Fruit fly (Drosophila melanogaster) whole organism, embryonic: Measurements from ENCODE around the gene Tet.

ENCODE experiments used
- ATbp ChIP-seq: fragments of 200-800 bp; sonication (Bioruptor generic); optimal IDR thresholded peaks from 2 replicates; lab custom pipeline; 2017; ENCODE audit warnings: missing biosample characterization, mild to moderate bottlenecking, missing genetic modification characterization, missing genetic modification reagents
- Blimp-1 ChIP-seq: fragments of 200-800 bp; sonication (Bioruptor generic); optimal IDR thresholded peaks from 3 replicates; lab custom pipeline; 2018; ENCODE audit warnings: missing biosample characterization, missing genetic modification characterization, mild to moderate bottlenecking, moderate library complexity, missing genetic modification reagents
- CG10147 ChIP-seq: fragments of 200-800 bp; sonication (Bioruptor generic); optimal IDR thresholded peaks from 2 replicates; lab custom pipeline; 2019; ENCODE audit warnings: missing biosample characterization, mild to moderate bottlenecking, missing genetic modification characterization, moderate library complexity
- CG10462 ChIP-seq: fragments of 200-800 bp; sonication (Bioruptor generic); optimal IDR thresholded peaks from 2 replicates; lab custom pipeline; 2016; ENCODE audit warnings: missing biosample characterization, missing genetic modification characterization
- CG11093 ChIP-seq: fragments of 200-800 bp; sonication (Bioruptor generic); IDR thresholded peaks from 3 replicates; pipeline ENCODE4 v1.3.6; 2022; ENCODE audit warnings: missing biosample characterization, missing genetic modification characterization
- CG13296 ChIP-seq: fragments of 200-800 bp; sonication (Bioruptor generic); optimal IDR thresholded peaks from 3 replicates; lab custom pipeline; 2018; ENCODE audit warnings: missing biosample characterization, mild to moderate bottlenecking, missing genetic modification characterization
- CG15073 ChIP-seq: fragments of 200-800 bp; sonication (Bioruptor generic); optimal IDR thresholded peaks from 2 replicates; lab custom pipeline; 2016; ENCODE audit warnings: missing biosample characterization, missing genetic modification characterization
- CG17186 ChIP-seq: fragments of 200-800 bp; sonication (Bioruptor generic); optimal IDR thresholded peaks from 3 replicates; lab custom pipeline; 2017; ENCODE audit warnings: missing biosample characterization, missing genetic modification reagents, missing genetic modification characterization
- CG17328 ChIP-seq: fragments of 200-800 bp; sonication (Bioruptor generic); IDR thresholded peaks from 2 replicates; pipeline ENCODE4 v1.3.6; 2022; ENCODE audit warnings: missing biosample characterization, missing genetic modification characterization
- CG1792 ChIP-seq: fragments of 200-800 bp; sonication (Bioruptor generic); optimal IDR thresholded peaks from 2 replicates; lab custom pipeline; 2016; ENCODE audit warnings: missing biosample characterization, missing genetic modification characterization
- CG2120 ChIP-seq: fragments of 200-800 bp; sonication (Bioruptor generic); optimal IDR thresholded peaks from 3 replicates; lab custom pipeline; 2016; ENCODE audit warnings: missing biosample characterization, missing genetic modification characterization
- CG2678 ChIP-seq: fragments of 200-800 bp; sonication (Bioruptor generic); optimal IDR thresholded peaks from 3 replicates; lab custom pipeline; 2019; ENCODE audit warnings: missing biosample characterization, mild to moderate bottlenecking, missing genetic modification characterization, moderate library complexity
- CG31441 ChIP-seq: fragments of 200-800 bp; sonication (Bioruptor generic); IDR thresholded peaks from 2 replicates; pipeline ENCODE4 v1.3.6; 2022; ENCODE audit warnings: missing biosample characterization, missing genetic modification characterization
- CG33557 ChIP-seq: fragments of 200-800 bp; sonication (Bioruptor generic); optimal IDR thresholded peaks from 2 replicates; lab custom pipeline; 2019; ENCODE audit warnings: missing biosample characterization, mild to moderate bottlenecking, missing genetic modification characterization, moderate library complexity
- CG3847 ChIP-seq: fragments of 200-800 bp; sonication (Bioruptor generic); IDR thresholded peaks from 2 replicates; pipeline ENCODE4 v1.3.6; 2022; ENCODE audit warnings: missing biosample characterization, missing genetic modification characterization
- CG6175 ChIP-seq: fragments of 200-800 bp; sonication (Bioruptor generic); IDR thresholded peaks from 3 replicates; pipeline ENCODE4 v1.3.6; 2022; ENCODE audit warnings: missing biosample characterization, missing genetic modification characterization
- CG7556 ChIP-seq: fragments of 200-800 bp; sonication (Bioruptor generic); optimal IDR thresholded peaks from 2 replicates; lab custom pipeline; 2017; ENCODE audit warnings: missing biosample characterization, mild to moderate bottlenecking, missing genetic modification characterization
- CG9797 ChIP-seq: fragments of 200-800 bp; sonication (Bioruptor generic); optimal IDR thresholded peaks from 3 replicates; lab custom pipeline; 2018; ENCODE audit warnings: missing biosample characterization, mild to moderate bottlenecking, missing genetic modification characterization
- CTCF ChIP-seq: fragments of 200-800 bp; sonication (Bioruptor generic); optimal IDR thresholded peaks from 2 replicates; lab custom pipeline; 2017; ENCODE audit warnings: missing biosample characterization, mild to moderate bottlenecking, missing genetic modification characterization, moderate library complexity
- CoRest ChIP-seq: fragments of 200-800 bp; sonication (Bioruptor generic); optimal IDR thresholded peaks from 3 replicates; lab custom pipeline; 2018; ENCODE audit warnings: missing biosample characterization, mild to moderate bottlenecking, missing genetic modification characterization, moderate library complexity
- Dad ChIP-seq: fragments of 200-800 bp; sonication (Bioruptor generic); optimal IDR thresholded peaks from 3 replicates; lab custom pipeline; 2016; ENCODE audit warnings: missing biosample characterization, missing genetic modification characterization
- Dll ChIP-seq: fragments of 200-800 bp; sonication (Bioruptor generic); IDR thresholded peaks from 4 replicates; pipeline ENCODE4 v1.3.6; 2022; ENCODE audit warnings: missing biosample characterization, missing genetic modification characterization; ENCODE audit not compliant: partially characterized antibody
- Ets97D ChIP-seq: fragments of 200-800 bp; sonication (Bioruptor generic); optimal IDR thresholded peaks from 3 replicates; lab custom pipeline; 2016; ENCODE audit warnings: missing biosample characterization, missing genetic modification characterization
- HLH54F ChIP-seq: fragments of 200-800 bp; sonication (Bioruptor generic); optimal IDR thresholded peaks from 3 replicates; lab custom pipeline; 2016; ENCODE audit warnings: missing biosample characterization, missing genetic modification characterization
- Hmr ChIP-seq: fragments of 200-800 bp; sonication (Bioruptor generic); optimal IDR thresholded peaks from 3 replicates; lab custom pipeline; 2017; ENCODE audit warnings: mild to moderate bottlenecking, missing biosample characterization, missing genetic modification reagents, missing genetic modification characterization
- MBD-R2 ChIP-seq: fragments of 200-800 bp; sonication (Bioruptor generic); IDR thresholded peaks from 2 replicates; pipeline ENCODE4 v1.3.6; 2022; ENCODE audit warnings: missing biosample characterization, missing genetic modification characterization
- Neu2 ChIP-seq: fragments of 200-800 bp; sonication (Bioruptor generic); optimal IDR thresholded peaks from 3 replicates; lab custom pipeline; 2016; ENCODE audit warnings: missing biosample characterization, missing genetic modification characterization, borderline replicate concordance
- Six4 ChIP-seq: fragments of 200-800 bp; sonication (Bioruptor generic); optimal IDR thresholded peaks from 2 replicates; lab custom pipeline; 2016; ENCODE audit warnings: missing biosample characterization, missing genetic modification characterization
- Taf1 ChIP-seq: fragments of 200-800 bp; sonication (Bioruptor generic); IDR thresholded peaks from 2 replicates; pipeline ENCODE4 v1.3.6; 2022; ENCODE audit warnings: missing biosample characterization, missing genetic modification characterization
- Trl ChIP-seq, 3 experiments: fragments of >200 bp in 2 of 3; fragments of 200-800 bp in 1 of 3; sonication (Bioruptor generic) in 1 of 3; optimal IDR thresholded peaks; 2 replicates in 1 of 3; 3 replicates in 2 of 3; lab custom pipeline; 2016 to 2017; ENCODE audit warnings: missing biosample characterization in 1 of 3, missing genetic modification characterization in 1 of 3
- abd-A ChIP-seq: fragments of 200-800 bp; sonication (Bioruptor generic); optimal IDR thresholded peaks from 3 replicates; lab custom pipeline; 2019; ENCODE audit warnings: missing biosample characterization, mild to moderate bottlenecking, missing genetic modification characterization, moderate library complexity
- cg ChIP-seq: fragments of 200-800 bp; sonication (Bioruptor generic); optimal IDR thresholded peaks from 3 replicates; lab custom pipeline; 2019; ENCODE audit warnings: missing biosample characterization, mild to moderate bottlenecking, missing genetic modification characterization, moderate library complexity
- crc ChIP-seq: fragments of 200-800 bp; sonication (Bioruptor generic); optimal IDR thresholded peaks from 2 replicates; lab custom pipeline; 2016; ENCODE audit warnings: missing biosample characterization, missing genetic modification characterization
- crol ChIP-seq: fragments of 200-800 bp; sonication (Bioruptor generic); IDR thresholded peaks from 2 replicates; pipeline ENCODE4 v1.3.6; 2022; ENCODE audit warnings: missing biosample characterization, missing genetic modification characterization
- dpn ChIP-seq, 2 experiments: fragments of 200-800 bp; sonication (Bioruptor generic); optimal IDR thresholded peaks; 3 replicates each; lab custom pipeline; 2016; ENCODE audit warnings: missing biosample characterization in 2 of 2, missing genetic modification characterization in 2 of 2
- esg ChIP-seq: fragments of 200-800 bp; sonication (Bioruptor generic); conservative IDR thresholded peaks from 2 replicates; pipeline ENCODE4 v1.3.6; 2022; ENCODE audit warnings: missing biosample characterization, missing genetic modification characterization
- gce ChIP-seq: fragments of 200-800 bp; sonication (Bioruptor generic); IDR thresholded peaks from 3 replicates; pipeline ENCODE4 v1.3.6; 2022; ENCODE audit warnings: missing biosample characterization, missing genetic modification characterization
- lilli ChIP-seq: fragments of 200-800 bp; sonication (Bioruptor generic); optimal IDR thresholded peaks from 3 replicates; lab custom pipeline; 2016; ENCODE audit warnings: missing biosample characterization, missing genetic modification characterization
- lov ChIP-seq, 2 experiments: fragments of 200-800 bp in 1 of 2; fragments of >200 bp in 1 of 2; sonication (Bioruptor generic) in 1 of 2; IDR thresholded peaks in 1 of 2; optimal IDR thresholded peaks in 1 of 2; 2 replicates in 1 of 2; 3 replicates in 1 of 2; pipeline versions ENCODE4 v1.3.6 to Lab custom; 2017 to 2022; ENCODE audit warnings: missing biosample characterization in 1 of 2, missing genetic modification characterization in 1 of 2
- pb ChIP-seq: fragments of 200-800 bp; sonication (Bioruptor generic); optimal IDR thresholded peaks from 3 replicates; lab custom pipeline; 2016; ENCODE audit warnings: missing biosample characterization, missing genetic modification characterization
- prd ChIP-seq, 3 experiments: fragments of >200 bp in 2 of 3; fragments of 200-800 bp in 1 of 3; sonication (Bioruptor generic) in 1 of 3; optimal IDR thresholded peaks in 2 of 3; IDR thresholded peaks in 1 of 3; 2 replicates in 2 of 3; 3 replicates in 1 of 3; pipeline versions ENCODE4 v1.3.6 to Lab custom; 2017 to 2022; ENCODE audit warnings: missing biosample characterization in 1 of 3, missing genetic modification characterization in 1 of 3
- psq ChIP-seq: fragments of 200-800 bp; sonication (Bioruptor generic); optimal IDR thresholded peaks from 2 replicates; lab custom pipeline; 2017; ENCODE audit warnings: missing biosample characterization, missing genetic modification characterization
- sisA ChIP-seq: fragments of 200-800 bp; sonication (Bioruptor generic); IDR thresholded peaks from 2 replicates; pipeline ENCODE4 v1.3.6; 2022; ENCODE audit warnings: missing biosample characterization, missing genetic modification characterization
- slbo ChIP-seq: fragments of 200-800 bp; sonication (Bioruptor generic); IDR thresholded peaks from 2 replicates; pipeline ENCODE4 v1.3.6; 2022; ENCODE audit warnings: missing biosample characterization, missing genetic modification characterization
- trem ChIP-seq: fragments of 200-800 bp; optimal IDR thresholded peaks from 3 replicates; lab custom pipeline; 2019; ENCODE audit warnings: missing biosample characterization, mild to moderate bottlenecking, missing genetic modification characterization, moderate library complexity
- unpg ChIP-seq: fragments of 200-800 bp; sonication (Bioruptor generic); optimal IDR thresholded peaks from 3 replicates; lab custom pipeline; 2018; ENCODE audit warnings: missing biosample characterization, mild to moderate bottlenecking, missing genetic modification characterization, moderate library complexity
- vfl ChIP-seq: fragments of 200-800 bp; sonication (Bioruptor generic); optimal IDR thresholded peaks from 2 replicates; lab custom pipeline; 2016; ENCODE audit warnings: missing biosample characterization, missing genetic modification characterization
- zf30C ChIP-seq: fragments of 200-800 bp; sonication (Bioruptor generic); optimal IDR thresholded peaks from 3 replicates; lab custom pipeline; 2018; ENCODE audit warnings: missing biosample characterization, mild to moderate bottlenecking, missing genetic modification characterization

The Tet gene

DNA sequence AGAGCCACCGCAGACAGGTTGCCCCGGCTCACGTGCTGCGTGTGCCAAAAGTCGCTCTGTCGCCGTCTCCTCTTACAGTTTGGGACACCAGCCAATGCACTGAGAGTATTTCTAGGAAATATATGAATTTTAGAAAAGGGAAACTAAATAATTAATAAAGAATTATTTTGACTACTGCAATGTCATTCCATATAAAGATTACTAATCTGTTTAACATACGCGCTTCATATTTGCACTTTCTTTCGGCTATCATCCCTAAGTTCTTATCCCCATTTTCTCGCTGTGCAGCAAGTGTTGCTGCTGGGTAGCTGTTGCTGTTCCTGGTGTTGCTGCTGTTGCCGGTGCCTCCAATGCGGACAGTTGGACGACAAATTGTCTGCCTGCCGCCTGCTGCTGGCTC lies 31.7 kb downstream of the Tet start (continued):
- TF ChIP-seq Trl (optimal IDR thresholded peaks at IDR 0.05; lab: Kevin White, UChicago) (no peak), Trl (GFP tag; optimal IDR thresholded peaks at IDR 0.05; lab: Kevin White, UChicago) (no peak), CG7556 (GFP tag; lab: Kevin White, UChicago) (peak; percentile 6), cg (no peak), Six4 (GFP tag; lab: Kevin White, UChicago) (no peak), CG10462 (GFP tag; lab: Kevin White, UChicago) (no peak), CG17328 (GFP tag; lab: Robert Waterston, UW) (no peak), crc (no peak), esg (no peak), gce (GFP tag; lab: Robert Waterston, UW) (no peak), sisA (GFP tag; lab: Robert Waterston, UW) (no peak), Taf1 (GFP tag; lab: Robert Waterston, UW) (no peak), Ets97D (no peak), Dad (GFP tag; lab: Kevin White, UChicago) (no peak), CG11093 (no peak), CG2678 (peak; percentile 22), prd (optimal IDR thresholded peaks at IDR 0.05; lab: Kevin White, UChicago) (no peak), prd (GFP tag; IDR thresholded peaks at IDR 0.05; lab: Robert Waterston, UW) (no peak)

DNA sequence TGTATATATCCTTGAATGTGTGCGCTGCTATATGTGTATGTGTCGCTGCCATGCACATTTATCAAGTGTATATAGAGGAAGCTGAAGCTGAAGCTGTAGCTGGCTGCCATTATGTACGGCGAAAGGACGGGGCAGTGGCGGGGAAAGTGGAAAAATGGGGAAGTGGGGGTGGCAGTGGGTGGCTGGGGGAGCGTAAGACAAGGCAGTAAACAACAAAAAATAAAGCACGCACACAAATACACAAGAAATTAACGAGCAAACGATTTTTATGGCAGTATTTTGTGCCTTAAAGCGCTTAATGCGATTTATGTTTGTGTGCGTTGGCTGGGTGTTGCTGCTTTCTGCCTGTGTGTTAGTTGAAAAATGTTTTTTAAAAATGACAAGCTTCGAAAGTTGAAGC lies 33.3 kb downstream of the Tet start:
- TF ChIP-seq pb (GFP tag; lab: Kevin White, UChicago) (no peak), vfl (GFP tag; lab: Kevin White, UChicago) (no peak), Neu2 (GFP tag; lab: Kevin White, UChicago) (no peak), psq (GFP tag; lab: Kevin White, UChicago) (no peak), cg (peak; percentile 15), crol (peak; percentile 69; the same call in 1 of the 2 replicates), Dll (no peak), abd-A (tag; lab: Kevin White, UChicago) (peak; percentile 66)
- TF ChIP-seq, all 482 proteins: peak for 3

DNA sequence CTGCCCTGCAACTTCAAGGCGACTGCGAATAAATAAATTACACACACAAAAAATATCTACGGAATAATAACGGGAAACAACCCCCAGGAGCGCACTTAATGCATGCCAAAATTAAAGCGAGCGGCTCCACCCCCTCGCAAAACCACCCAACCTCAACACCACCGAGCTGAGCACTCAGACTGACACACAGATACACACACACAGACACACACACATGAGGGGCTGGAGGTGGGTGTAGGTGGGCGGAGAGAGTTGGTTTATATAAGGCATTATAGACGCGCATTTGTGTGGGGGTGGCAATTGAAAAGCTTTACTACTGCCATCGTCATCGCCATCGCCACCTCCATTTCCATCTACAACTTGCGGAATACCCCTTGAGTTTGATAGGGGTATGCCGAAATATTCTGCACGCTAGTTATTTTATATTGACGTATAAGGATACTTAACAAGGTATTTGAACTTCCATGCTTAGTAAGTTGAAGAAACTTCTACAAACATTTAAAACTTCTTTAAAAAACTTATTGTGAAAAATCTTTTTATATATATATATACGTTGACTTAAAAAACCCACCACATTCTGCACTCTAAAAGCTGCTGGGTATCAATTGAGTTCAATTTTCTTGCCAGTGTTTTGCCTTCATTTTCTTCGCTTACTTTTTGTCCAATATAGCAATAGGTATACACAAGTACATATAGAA lies 33.9 kb downstream of the Tet start:
- TF ChIP-seq CoRest (tag; lab: Kevin White, UChicago) (peak; percentile 57), HLH54F (GFP tag; lab: Kevin White, UChicago) (no peak), slbo (peak; percentile 59), trem (no peak), CG15073 (no peak), lov (optimal IDR thresholded peaks at IDR 0.05; lab: Kevin White, UChicago) (no peak), lov (GFP tag; IDR thresholded peaks at IDR 0.05; lab: Robert Waterston, UW) (no peak), CG10147 (GFP tag; lab: Kevin White, UChicago) (peak; percentile 43), CG17328 (GFP tag; lab: Robert Waterston, UW) (no peak), Six4 (GFP tag; lab: Kevin White, UChicago) (no peak), CG9797 (GFP tag; lab: Kevin White, UChicago) (no peak), unpg (GFP tag; lab: Kevin White, UChicago) (peak; percentile 50), CG13296 (peak; percentile 60), dpn (GFP tag; optimal IDR thresholded peaks at IDR 0.05; lab: Kevin White, UChicago) (peak in 1 of 2 experiments; percentile 27), Blimp-1 (GFP tag; lab: Kevin White, UChicago) (peak; percentile 47), CG17186 (GFP tag; lab: Kevin White, UChicago) (no peak), Hmr (GFP tag; lab: Kevin White, UChicago) (peak; percentile 67), CG31441 (peak; percentile 58), zf30C (GFP tag; lab: Kevin White, UChicago) (no peak), lilli (peak; percentile 35), CTCF (GFP tag; lab: Kevin White, UChicago) (no peak), MBD-R2 (GFP tag; lab: Robert Waterston, UW) (no peak), ATbp (GFP tag; lab: Kevin White, UChicago) (peak; percentile 31), CG33557 (GFP tag; lab: Kevin White, UChicago) (no peak), CG1792 (GFP tag; lab: Kevin White, UChicago) (no peak), CG2120 (GFP tag; lab: Kevin White, UChicago) (peak; percentile 52), CG6175 (GFP tag; lab: Robert Waterston, UW) (no peak), CG3847 (GFP tag; lab: Robert Waterston, UW) (no peak)
